Worm (Caenorhabditis elegans) whole organism, young adult: ENCODE results near the gene ehbp-1.

ENCODE experiments used
- B0261.1 ChIP-seq: sonication (generic microtip); optimal IDR thresholded peaks from 2 replicates; lab custom pipeline; 2016; ENCODE audit warnings: mild to moderate bottlenecking, missing genetic modification characterization, moderate library complexity, missing compliant biosample characterization
- D2030.7 ChIP-seq: fragments of 200-800 bp; sonication (Bioruptor generic); IDR thresholded peaks from 2 replicates; pipeline ENCODE4 v1.3.6; 2022; ENCODE audit warnings: missing genetic modification reagents, missing genetic modification characterization, missing compliant biosample characterization
- F49E8.2 ChIP-seq: sonication (generic microtip); optimal IDR thresholded peaks from 3 replicates; lab custom pipeline; 2017; ENCODE audit warnings: missing genetic modification characterization, mild to moderate bottlenecking, missing compliant biosample characterization, antibody characterized with exemption, moderate library complexity; ENCODE audit not compliant: insufficient read depth
- F52B5.7 ChIP-seq: sonication (generic microtip); optimal IDR thresholded peaks from 2 replicates; lab custom pipeline; 2016; ENCODE audit warnings: mild to moderate bottlenecking, missing genetic modification characterization, missing compliant biosample characterization
- F57A8.1 ChIP-seq: fragments of 200-800 bp; sonication (Bioruptor generic); optimal IDR thresholded peaks from 2 replicates; lab custom pipeline; 2018; ENCODE audit warnings: mild to moderate bottlenecking, missing genetic modification characterization, moderate library complexity, missing compliant biosample characterization
- F57C9.4 ChIP-seq: sonication (generic microtip); optimal IDR thresholded peaks from 2 replicates; lab custom pipeline; 2017; ENCODE audit warnings: mild to moderate bottlenecking, missing genetic modification characterization, missing compliant biosample characterization
- K12H6.12 ChIP-seq: fragments of 200-800 bp; sonication (Bioruptor generic); optimal IDR thresholded peaks from 2 replicates; lab custom pipeline; 2018; ENCODE audit warnings: mild to moderate bottlenecking, missing genetic modification characterization, missing compliant biosample characterization
- T26A5.8 ChIP-seq: sonication (generic microtip); optimal IDR thresholded peaks from 2 replicates; lab custom pipeline; 2016; ENCODE audit warnings: missing genetic modification characterization, missing compliant biosample characterization
- Y67H2A.10 ChIP-seq: fragments of 200-800 bp; sonication (Bioruptor generic); conservative IDR thresholded peaks from 2 replicates; pipeline ENCODE4 v1.3.6; 2022; ENCODE audit warnings: missing genetic modification reagents, missing genetic modification characterization, missing compliant biosample characterization
- Y79H2A.3 ChIP-seq: fragments of 200-800 bp; sonication (Bioruptor generic); conservative IDR thresholded peaks from 2 replicates; pipeline ENCODE4 v1.3.6; 2022; ENCODE audit warnings: missing genetic modification reagents, missing genetic modification characterization, missing compliant biosample characterization
- ZK185.1 ChIP-seq: sonication (generic microtip); optimal IDR thresholded peaks from 2 replicates; lab custom pipeline; 2016; ENCODE audit warnings: mild to moderate bottlenecking, missing genetic modification characterization, missing compliant biosample characterization; ENCODE audit not compliant: poor library complexity, severe bottlenecking
- akir-1 ChIP-seq: fragments of 200-800 bp; sonication (Bioruptor generic); optimal IDR thresholded peaks from 2 replicates; lab custom pipeline; 2018; ENCODE audit warnings: mild to moderate bottlenecking, missing genetic modification characterization, moderate library complexity, missing compliant biosample characterization
- aptf-2 ChIP-seq: fragments of 200-800 bp; sonication (Bioruptor generic); conservative IDR thresholded peaks from 2 replicates; pipeline ENCODE4 v1.3.6; 2022; ENCODE audit warnings: missing genetic modification reagents, missing genetic modification characterization, missing compliant biosample characterization
- athp-1 ChIP-seq: sonication (generic microtip); optimal IDR thresholded peaks from 2 replicates; lab custom pipeline; 2017; ENCODE audit warnings: mild to moderate bottlenecking, missing genetic modification characterization, missing compliant biosample characterization
- bed-1 ChIP-seq: fragments of 200-800 bp; sonication (Bioruptor generic); IDR thresholded peaks from 2 replicates; pipeline ENCODE4 v1.3.6; 2022; ENCODE audit warnings: missing genetic modification reagents, missing genetic modification characterization, missing compliant biosample characterization
- bed-2 ChIP-seq: fragments of 200-800 bp; sonication (Bioruptor generic); IDR thresholded peaks from 2 replicates; pipeline ENCODE4 v1.3.6; 2022; ENCODE audit warnings: missing genetic modification reagents, missing genetic modification characterization, missing compliant biosample characterization
- dox-1 ChIP-seq: fragments of 200-800 bp; sonication (Bioruptor generic); IDR thresholded peaks from 2 replicates; pipeline ENCODE4 v1.3.6; 2022; ENCODE audit warnings: missing genetic modification reagents, missing genetic modification characterization, missing compliant biosample characterization
- egl-44 ChIP-seq: fragments of 200-800 bp; sonication (Bioruptor generic); IDR thresholded peaks from 2 replicates; pipeline ENCODE4 v1.3.6; 2022; ENCODE audit warnings: missing genetic modification reagents, missing genetic modification characterization, missing compliant biosample characterization
- madf-6 ChIP-seq: fragments of 200-800 bp; sonication (Bioruptor generic); IDR thresholded peaks from 2 replicates; pipeline ENCODE4 v1.3.6; 2022; ENCODE audit warnings: missing genetic modification reagents, missing genetic modification characterization, missing compliant biosample characterization
- nfyb-1 ChIP-seq: fragments of 200-800 bp; sonication (Bioruptor generic); IDR thresholded peaks from 2 replicates; pipeline ENCODE4 v1.3.6; 2022; ENCODE audit warnings: missing genetic modification reagents, missing genetic modification characterization, missing compliant biosample characterization
- nhr-179 ChIP-seq: sonication (generic microtip); optimal IDR thresholded peaks from 2 replicates; lab custom pipeline; 2016; ENCODE audit warnings: mild to moderate bottlenecking, missing genetic modification characterization, missing compliant biosample characterization
- rec-8 ChIP-seq, 2 experiments: sonication (generic microtip); optimal IDR thresholded peaks; 2 replicates each; lab custom pipeline; 2016; ENCODE audit warnings: mild to moderate bottlenecking in 2 of 2, missing genetic modification characterization in 2 of 2, missing genetic modification reagents in 2 of 2, missing genotype in 2 of 2, missing biosample characterization in 1 of 2, missing compliant biosample characterization in 1 of 2, moderate library complexity in 1 of 2
- sdz-38 ChIP-seq: sonication (generic microtip); optimal IDR thresholded peaks from 2 replicates; lab custom pipeline; 2016; ENCODE audit warnings: missing genotype, missing genetic modification characterization, missing compliant biosample characterization
- snpc-1.1 ChIP-seq: sonication (generic microtip); optimal IDR thresholded peaks from 2 replicates; lab custom pipeline; 2017; ENCODE audit warnings: missing genetic modification characterization, mild to moderate bottlenecking, missing compliant biosample characterization, antibody characterized with exemption, moderate library complexity, missing genotype, missing genetic modification reagents; ENCODE audit not compliant: insufficient read depth
- snpc-1.3 ChIP-seq: sonication (generic microtip); optimal IDR thresholded peaks from 2 replicates; lab custom pipeline; 2017; ENCODE audit warnings: missing genetic modification characterization, mild to moderate bottlenecking, missing compliant biosample characterization, antibody characterized with exemption, moderate library complexity, missing genotype, missing genetic modification reagents; ENCODE audit not compliant: insufficient read depth
- tbp1 ChIP-seq: fragments of 200-800 bp; sonication (Bioruptor generic); optimal IDR thresholded peaks from 2 replicates; lab custom pipeline; 2018; ENCODE audit warnings: mild to moderate bottlenecking, missing genetic modification characterization, missing compliant biosample characterization
- tbx-9 ChIP-seq: sonication (generic microtip); optimal IDR thresholded peaks from 2 replicates; lab custom pipeline; 2016; ENCODE audit warnings: borderline replicate concordance, missing genetic modification characterization, inconsistent platforms, missing compliant biosample characterization
- tlf-1 ChIP-seq: fragments of 200-800 bp; sonication (Bioruptor generic); optimal IDR thresholded peaks from 2 replicates; lab custom pipeline; 2018; ENCODE audit warnings: mild to moderate bottlenecking, missing genetic modification characterization, missing compliant biosample characterization
- unc-62 ChIP-seq: fragments of 150-350 bp; optimal IDR thresholded peaks from 2 replicates; lab custom pipeline; 2014; ENCODE audit warnings: missing biosample characterization, missing genetic modification reagents, missing genetic modification characterization
- zfh-2 ChIP-seq: fragments of 200-800 bp; sonication (Bioruptor generic); conservative IDR thresholded peaks from 2 replicates; pipeline ENCODE4 v1.3.6; 2022; ENCODE audit warnings: missing genetic modification reagents, missing genetic modification characterization, missing compliant biosample characterization
- zim-3 ChIP-seq: sonication (generic microtip); optimal IDR thresholded peaks from 2 replicates; lab custom pipeline; 2017; ENCODE audit warnings: mild to moderate bottlenecking, missing genetic modification characterization, moderate library complexity, missing compliant biosample characterization
- ztf-22 ChIP-seq: fragments of 200-800 bp; sonication (Bioruptor generic); optimal IDR thresholded peaks from 2 replicates; lab custom pipeline; 2018; ENCODE audit warnings: mild to moderate bottlenecking, missing genetic modification characterization, moderate library complexity, missing compliant biosample characterization
- ztf-26 ChIP-seq: sonication (generic microtip); optimal IDR thresholded peaks from 2 replicates; lab custom pipeline; 2017; ENCODE audit warnings: missing genetic modification characterization, missing compliant biosample characterization
- ztf-6 ChIP-seq: fragments of 200-800 bp; sonication (Bioruptor generic); IDR thresholded peaks from 2 replicates; pipeline ENCODE4 v1.3.6; 2022; ENCODE audit warnings: missing genetic modification reagents, missing genetic modification characterization, missing compliant biosample characterization

ehbp-1 gene

ce11 chrV:9571056-9571455 lies 20.6 kb downstream of the ehbp-1 start:
- TF ChIP-seq unc-62, result no peak
- TF ChIP-seq bed-1 (GFP tag; lab: Robert Waterston, UW), result no peak
- TF ChIP-seq zim-3, result no peak
- no peak for TF ChIP-seq nfyb-1
- TF ChIP-seq snpc-1.1, result no peak
- no peak for TF ChIP-seq Y67H2A.10 (GFP tag; lab: Robert Waterston, UW)
- no peak for TF ChIP-seq F57C9.4 (tag; lab: Kevin White, UChicago)
- no peak for TF ChIP-seq F57A8.1 (GFP tag; lab: Kevin White, UChicago)
- TF ChIP-seq B0261.1 (tag; lab: Kevin White, UChicago), result no peak
- TF ChIP-seq madf-6 (GFP tag; lab: Robert Waterston, UW), result no peak
- TF ChIP-seq athp-1, result no peak
- no peak for TF ChIP-seq dox-1
- no peak for TF ChIP-seq ztf-6
- no peak for TF ChIP-seq T26A5.8 (tag; lab: Kevin White, UChicago)
- no peak for TF ChIP-seq egl-44
- no peak for TF ChIP-seq zfh-2 (GFP tag; lab: Robert Waterston, UW)
- TF ChIP-seq rec-8 (tag; optimal IDR thresholded peaks at IDR 0.05; lab: Kevin White, UChicago), result no peak
- TF ChIP-seq sdz-38 (tag; lab: Kevin White, UChicago), result no peak
- TF ChIP-seq, all 124 proteins: peak for 0

- TF ChIP-seq F52B5.7 (tag; lab: Kevin White, UChicago), result no peak
- TF ChIP-seq K12H6.12, result no peak
- TF ChIP-seq ZK185.1 (tag; lab: Kevin White, UChicago), result no peak
- no peak for TF ChIP-seq D2030.7
- TF ChIP-seq snpc-1.3 (tag; lab: Kevin White, UChicago), result no peak
- no peak for TF ChIP-seq nhr-179
- no peak for TF ChIP-seq F49E8.2 (tag; lab: Kevin White, UChicago)
- no peak for TF ChIP-seq snpc-1.1
- TF ChIP-seq athp-1, result no peak
- TF ChIP-seq akir-1 (GFP tag; lab: Kevin White, UChicago), result no peak
- TF ChIP-seq dox-1, result no peak
- no peak for TF ChIP-seq egl-44
- TF ChIP-seq aptf-2 (GFP tag; lab: Robert Waterston, UW), result no peak
- TF ChIP-seq tlf-1 (GFP tag; lab: Kevin White, UChicago), result no peak
- TF ChIP-seq bed-2, result no peak
- TF ChIP-seq tbp1 (GFP tag; lab: Kevin White, UChicago), result no peak
- TF ChIP-seq tbx-9 (tag; lab: Kevin White, UChicago), result no peak
Measured at ce11 chrV:9571673-9572072, 21.2 kb downstream of the ehbp-1 start.

ce11 chrV:9576991-9577390 lies 26.5 kb downstream of the ehbp-1 start, which contains the start of gene F25B3.2:
Gene F25B3.2, plus strand, starts transcription at chrV:9577291.
- TF ChIP-seq ztf-26 (no peak), ztf-22 (GFP tag; lab: Kevin White, UChicago) (no peak), Y79H2A.3 (GFP tag; lab: Robert Waterston, UW) (no peak)
- TF ChIP-seq, all 124 proteins: peak for 0
